Fruit fly (Drosophila melanogaster) whole organism, wandering third instar larva: ENCODE measurements around the gene CG41128.

ENCODE experiments used
- HLH106 ChIP-seq: fragments of 200-800 bp; optimal IDR thresholded peaks from 3 replicates; lab custom pipeline; 2019; ENCODE audit warnings: missing biosample characterization, mild to moderate bottlenecking, missing genetic modification characterization, moderate library complexity
- N ChIP-seq: fragments of >200 bp; optimal IDR thresholded peaks from 2 replicates; lab custom pipeline; 2018; ENCODE audit warnings: missing biosample characterization, missing external identifiers, missing genetic modification characterization
- OdsH ChIP-seq: fragments of 200-800 bp; sonication (Bioruptor generic); optimal IDR thresholded peaks from 2 replicates; lab custom pipeline; 2016; ENCODE audit warnings: missing biosample characterization, mild to moderate bottlenecking, missing genetic modification characterization
- sv ChIP-seq: fragments of 200-800 bp; sonication (Bioruptor generic); optimal IDR thresholded peaks from 3 replicates; lab custom pipeline; 2016; ENCODE audit warnings: missing biosample characterization, missing genetic modification characterization
- woc ChIP-seq: sonication (Bioruptor generic); optimal IDR thresholded peaks from 2 replicates; lab custom pipeline; 2016; ENCODE audit warnings: missing biosample characterization, mild to moderate bottlenecking, missing genetic modification characterization

The CG41128 gene

dm6 chr3R:3789607-3790268 lies 39.6 kb downstream of the CG41128 start:
- TF ChIP-seq sv (GFP tag; lab: Kevin White, UChicago) (no peak), woc (GFP tag; lab: Kevin White, UChicago) (peak; percentile 37), N (GFP tag; lab: Kevin White, UChicago) (peak; percentile 57), OdsH (GFP tag; lab: Kevin White, UChicago) (no peak), HLH106 (no peak)
